Worm (Caenorhabditis elegans) whole organism, late embryonic: ENCODE measurements around the gene set-20.

Experiments used
- F13H6.1 ChIP-seq: sonication (generic microtip); optimal IDR thresholded peaks from 2 replicates; lab custom pipeline; 2016; ENCODE audit warnings: missing genetic modification characterization, missing compliant biosample characterization
- ahr-1 ChIP-seq: sonication (generic microtip); optimal IDR thresholded peaks from 2 replicates; lab custom pipeline; 2016; ENCODE audit warnings: missing genetic modification characterization, missing compliant biosample characterization
- dve-1 ChIP-seq: sonication (generic microtip); optimal IDR thresholded peaks from 2 replicates; lab custom pipeline; 2017; ENCODE audit warnings: antibody characterized with exemption, mild to moderate bottlenecking, missing genetic modification characterization, missing compliant biosample characterization
- hlh-15 ChIP-seq: sonication (generic microtip); optimal IDR thresholded peaks from 2 replicates; lab custom pipeline; 2016; ENCODE audit warnings: missing genetic modification characterization, missing compliant biosample characterization
- pag-3 ChIP-seq: sonication (generic microtip); optimal IDR thresholded peaks from 2 replicates; lab custom pipeline; 2016; ENCODE audit warnings: missing compliant biosample characterization, missing genetic modification characterization, borderline replicate concordance
- pros-1 ChIP-seq: fragments of 150-350 bp; optimal IDR thresholded peaks from 2 replicates; lab custom pipeline; 2014; ENCODE audit warnings: missing biosample characterization, missing genetic modification reagents, missing genetic modification characterization
- unc-3 ChIP-seq, 2 experiments: fragments of 200-800 bp in 1 of 2; sonication (Bioruptor generic) in 1 of 2; sonication (generic microtip) in 1 of 2; conservative IDR thresholded peaks in 1 of 2; optimal IDR thresholded peaks in 1 of 2; 2 replicates each; pipeline versions ENCODE4 v1.3.6 to Lab custom; 2016 to 2022; ENCODE audit warnings: missing compliant biosample characterization in 2 of 2, missing genetic modification characterization in 2 of 2, missing genetic modification reagents in 1 of 2

DNA sequence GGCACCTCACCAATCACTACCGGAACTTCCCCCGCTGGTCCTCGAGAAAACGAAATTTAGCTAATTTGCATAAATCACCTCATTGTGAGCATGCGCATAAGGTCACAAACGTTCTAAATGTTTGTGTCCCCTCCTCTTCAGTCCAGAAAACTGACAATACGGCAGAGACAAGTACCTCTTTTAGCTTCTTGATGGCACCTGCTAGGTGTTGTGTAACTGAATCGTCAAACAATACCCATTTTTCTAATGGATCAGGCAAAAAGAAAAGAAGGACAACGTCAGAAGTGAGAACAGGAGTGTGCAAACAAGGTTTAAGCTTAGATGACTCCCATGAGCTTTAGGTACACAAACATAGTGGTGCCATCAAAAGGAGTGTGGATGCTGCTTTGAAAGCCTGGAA lies 13.6 kb upstream of the set-20 start:
- no peak for TF ChIP-seq pros-1
- TF ChIP-seq dve-1 (tag; lab: Kevin White, UChicago) = no peak
- no peak for TF ChIP-seq F13H6.1 (tag; lab: Kevin White, UChicago)
- TF ChIP-seq hlh-15 = no peak
- TF ChIP-seq unc-3 (GFP tag; conservative IDR thresholded peaks at IDR 0.05; lab: Robert Waterston, UW) = no peak
- no peak for TF ChIP-seq unc-3 (tag; optimal IDR thresholded peaks at IDR 0.05; lab: Kevin White, UChicago)
- TF ChIP-seq pag-3 (tag; lab: Kevin White, UChicago) = no peak
- no peak for TF ChIP-seq ahr-1 (tag; lab: Kevin White, UChicago)
